Worm (Caenorhabditis elegans) whole organism, L4 larva: Measurements from ENCODE around the gene mai-1.

Source experiments
- D1046.2 ChIP-seq: fragments of 200-800 bp; sonication (Bioruptor generic); IDR thresholded peaks from 2 replicates; pipeline ENCODE4 v1.3.6; 2022; ENCODE audit warnings: missing genetic modification characterization, missing compliant biosample characterization
- F10B5.3 ChIP-seq: sonication (generic microtip); optimal IDR thresholded peaks from 2 replicates; lab custom pipeline; 2016; ENCODE audit warnings: mild to moderate bottlenecking, missing genetic modification characterization, missing compliant biosample characterization
- F26F4.8 ChIP-seq: fragments of 200-800 bp; sonication (Bioruptor generic); conservative IDR thresholded peaks from 2 replicates; pipeline ENCODE4 v1.3.6; 2022; ENCODE audit warnings: missing genetic modification characterization, missing compliant biosample characterization
- F49E8.2 ChIP-seq: sonication (generic microtip); optimal IDR thresholded peaks from 2 replicates; lab custom pipeline; 2016; ENCODE audit warnings: missing compliant biosample characterization, mild to moderate bottlenecking, missing genetic modification characterization, borderline replicate concordance
- R02D3.7 ChIP-seq: fragments of 150-350 bp; sonication (generic microtip); optimal IDR thresholded peaks from 3 replicates; lab custom pipeline; 2014; ENCODE audit warnings: missing biosample characterization, missing genetic modification characterization
- T26A8.4 ChIP-seq: fragments of 200-800 bp; sonication (Bioruptor generic); IDR thresholded peaks from 2 replicates; pipeline ENCODE4 v1.3.6; 2022; ENCODE audit warnings: missing genetic modification characterization, missing compliant biosample characterization
- Y105C5A.15 ChIP-seq: fragments of 200-800 bp; sonication (Bioruptor generic); IDR thresholded peaks from 2 replicates; pipeline ENCODE4 v1.3.6; 2022; ENCODE audit warnings: missing genetic modification characterization, missing compliant biosample characterization
- ZK546.5 ChIP-seq, 2 experiments: sonication (generic microtip); optimal IDR thresholded peaks; 2 replicates each; lab custom pipeline; 2017; ENCODE audit warnings: missing biosample characterization in 2 of 2, missing genetic modification characterization in 2 of 2
- aha-1 ChIP-seq: fragments of 150-350 bp; peaks from one replicate; lab custom pipeline; 2014; ENCODE audit warnings: missing biosample characterization, missing genetic modification characterization
- attf-4 ChIP-seq: sonication (generic microtip); optimal IDR thresholded peaks from 3 replicates; lab custom pipeline; 2017; ENCODE audit warnings: missing biosample characterization, missing genetic modification characterization
- ceh-32 ChIP-seq: sonication (generic microtip); optimal IDR thresholded peaks from 2 replicates; lab custom pipeline; 2016; ENCODE audit warnings: mild to moderate bottlenecking, missing genetic modification characterization, missing compliant biosample characterization; ENCODE audit not compliant: poor library complexity
- ceh-82 ChIP-seq: sonication (generic microtip); optimal IDR thresholded peaks from 2 replicates; lab custom pipeline; 2017; ENCODE audit warnings: missing biosample characterization, missing genetic modification characterization
- daf-16 ChIP-seq, 3 experiments: sonication (generic microtip); optimal IDR thresholded peaks; 2 replicates each; lab custom pipeline; 2016 to 2017; ENCODE audit warnings: missing genetic modification characterization in 3 of 3, missing genetic modification reagents in 3 of 3, mild to moderate bottlenecking in 2 of 3, missing compliant biosample characterization in 2 of 3, missing biosample characterization in 1 of 3, moderate library complexity in 1 of 3
- daf-19 ChIP-seq: fragments of 200-800 bp; sonication (Bioruptor generic); conservative IDR thresholded peaks from 2 replicates; pipeline ENCODE4 v1.3.6; 2022; ENCODE audit warnings: missing genetic modification characterization, missing compliant biosample characterization
- dmd-6 ChIP-seq: fragments of 200-800 bp; sonication (Bioruptor generic); IDR thresholded peaks from 2 replicates; pipeline ENCODE4 v1.3.6; 2022; ENCODE audit warnings: missing genetic modification reagents, missing genetic modification characterization, missing compliant biosample characterization
- dmd-8 ChIP-seq: fragments of 200-800 bp; sonication (Bioruptor generic); IDR thresholded peaks from 2 replicates; pipeline ENCODE4 v1.3.6; 2022; ENCODE audit warnings: missing genetic modification characterization, missing compliant biosample characterization
- egl-43 ChIP-seq: fragments of 200-800 bp; sonication (Bioruptor generic); IDR thresholded peaks from 2 replicates; pipeline ENCODE4 v1.3.6; 2022; ENCODE audit warnings: missing genetic modification reagents, missing genetic modification characterization, missing compliant biosample characterization
- gei-8 ChIP-seq: fragments of 200-800 bp; sonication (Bioruptor generic); optimal IDR thresholded peaks from 2 replicates; lab custom pipeline; 2018; ENCODE audit warnings: mild to moderate bottlenecking, missing genetic modification characterization, missing compliant biosample characterization
- hif-1 ChIP-seq, 2 experiments: sonication (generic microtip); optimal IDR thresholded peaks; 2 replicates each; lab custom pipeline; 2016 to 2017; ENCODE audit warnings: missing compliant biosample characterization in 2 of 2, missing genetic modification characterization in 2 of 2, missing genetic modification reagents in 2 of 2, missing genotype in 2 of 2, mild to moderate bottlenecking in 1 of 2
- hlh-11 ChIP-seq: fragments of 200-800 bp; sonication (Bioruptor generic); optimal IDR thresholded peaks from 2 replicates; lab custom pipeline; 2018; ENCODE audit warnings: mild to moderate bottlenecking, missing genetic modification characterization, missing compliant biosample characterization
- lim-7 ChIP-seq: fragments of 200-800 bp; sonication (Bioruptor generic); IDR thresholded peaks from 2 replicates; pipeline ENCODE4 v1.3.6; 2022; ENCODE audit warnings: missing genetic modification characterization, missing compliant biosample characterization
- lin-13 ChIP-seq: fragments of 150-350 bp; optimal IDR thresholded peaks from 2 replicates; lab custom pipeline; 2014; ENCODE audit warnings: missing biosample characterization, missing genetic modification reagents, missing genetic modification characterization
- lin-15B ChIP-seq: fragments of 150-350 bp; sonication (generic microtip); optimal IDR thresholded peaks from 3 replicates; lab custom pipeline; 2014; ENCODE audit warnings: missing biosample characterization, missing genetic modification characterization
- lin-39 ChIP-seq: fragments of 150-350 bp; optimal IDR thresholded peaks from 2 replicates; lab custom pipeline; 2014; ENCODE audit warnings: missing biosample characterization, missing genetic modification reagents, missing genetic modification characterization
- lir-3 ChIP-seq: sonication (generic microtip); optimal IDR thresholded peaks from 2 replicates; lab custom pipeline; 2016; ENCODE audit warnings: mild to moderate bottlenecking, missing genetic modification characterization, missing compliant biosample characterization
- lsy-2 ChIP-seq, 2 experiments: fragments of 150-350 bp in 1 of 2; sonication (generic microtip) in 1 of 2; optimal IDR thresholded peaks; 2 replicates each; lab custom pipeline; 2014 to 2017; ENCODE audit warnings: missing biosample characterization in 2 of 2, missing genetic modification characterization in 2 of 2
- mdt-29 ChIP-seq: fragments of 200-800 bp; sonication (Bioruptor generic); IDR thresholded peaks from 2 replicates; pipeline ENCODE4 v1.3.6; 2022; ENCODE audit warnings: missing genetic modification reagents, missing genetic modification characterization, missing compliant biosample characterization
- mep-1 ChIP-seq: fragments of 150-350 bp; sonication (generic microtip); optimal IDR thresholded peaks from 3 replicates; lab custom pipeline; 2014; ENCODE audit warnings: missing biosample characterization, missing genetic modification characterization
- mes-2 ChIP-seq: sonication (generic microtip); optimal IDR thresholded peaks from 2 replicates; lab custom pipeline; 2016; ENCODE audit warnings: missing genotype, mild to moderate bottlenecking, missing genetic modification characterization, missing compliant biosample characterization; ENCODE audit not compliant: poor library complexity, severe bottlenecking
- mxl-3 ChIP-seq: fragments of 200-800 bp; sonication (Bioruptor generic); optimal IDR thresholded peaks from 2 replicates; lab custom pipeline; 2018; ENCODE audit warnings: mild to moderate bottlenecking, missing genetic modification characterization, missing compliant biosample characterization
- nhr-111 ChIP-seq: fragments of 200-800 bp; sonication (Bioruptor generic); optimal IDR thresholded peaks from 2 replicates; lab custom pipeline; 2018; ENCODE audit warnings: mild to moderate bottlenecking, missing genetic modification characterization, missing compliant biosample characterization
- nhr-25 ChIP-seq: sonication (generic microtip); optimal IDR thresholded peaks from 2 replicates; lab custom pipeline; 2017; ENCODE audit warnings: missing genetic modification characterization, mild to moderate bottlenecking, missing compliant biosample characterization, antibody characterized with exemption, moderate library complexity, borderline replicate concordance; ENCODE audit not compliant: insufficient read depth
- nhr-28 ChIP-seq: fragments of 150-350 bp; optimal IDR thresholded peaks from 2 replicates; lab custom pipeline; 2014; ENCODE audit warnings: missing biosample characterization, missing genetic modification characterization
- nhr-6 ChIP-seq: fragments of 150-350 bp; optimal IDR thresholded peaks from 2 replicates; lab custom pipeline; 2014; ENCODE audit warnings: missing biosample characterization, missing genetic modification characterization
- pha-4 ChIP-seq, 2 experiments: fragments of 150-350 bp in 1 of 2; fragments of 200-800 bp in 1 of 2; sonication (Bioruptor generic) in 1 of 2; IDR thresholded peaks in 1 of 2; optimal IDR thresholded peaks in 1 of 2; 2 replicates each; pipeline versions ENCODE4 v1.3.6 to Lab custom; 2014 to 2022; ENCODE audit warnings: missing genetic modification characterization in 2 of 2, missing genetic modification reagents in 2 of 2, missing biosample characterization in 1 of 2, missing compliant biosample characterization in 1 of 2
- pqm-1 ChIP-seq: sonication (generic microtip); optimal IDR thresholded peaks from 2 replicates; lab custom pipeline; 2017; ENCODE audit warnings: missing biosample characterization, missing genetic modification characterization
- rbr-2 ChIP-seq: sonication (generic microtip); optimal IDR thresholded peaks from 2 replicates; lab custom pipeline; 2016; ENCODE audit warnings: missing genotype, missing genetic modification characterization, missing compliant biosample characterization
- saeg-2 ChIP-seq: fragments of 200-800 bp; sonication (Bioruptor generic); IDR thresholded peaks from 2 replicates; pipeline ENCODE4 v1.3.6; 2022; ENCODE audit warnings: missing genetic modification reagents, missing genetic modification characterization, missing compliant biosample characterization
- skn-1 ChIP-seq: fragments of 150-350 bp; optimal IDR thresholded peaks from 2 replicates; lab custom pipeline; 2014; ENCODE audit warnings: missing biosample characterization, missing genetic modification characterization
- snpc-1.2 ChIP-seq: fragments of 200-800 bp; sonication (Bioruptor generic); IDR thresholded peaks from 2 replicates; pipeline ENCODE4 v1.3.6; 2022; ENCODE audit warnings: missing genetic modification reagents, missing genetic modification characterization, missing compliant biosample characterization
- spr-1 ChIP-seq: sonication (generic microtip); optimal IDR thresholded peaks from 2 replicates; lab custom pipeline; 2016; ENCODE audit warnings: mild to moderate bottlenecking, missing genetic modification characterization, missing compliant biosample characterization
- unc-130 ChIP-seq: sonication (generic microtip); optimal IDR thresholded peaks from 2 replicates; lab custom pipeline; 2016; ENCODE audit warnings: missing genetic modification reagents, missing genetic modification characterization, missing compliant biosample characterization
- unc-62 ChIP-seq, 3 experiments: fragments of 150-350 bp in 1 of 3; sonication (generic microtip); optimal IDR thresholded peaks in 2 of 3; peaks in 1 of 3; 1 replicate in 1 of 3; 2 replicates in 2 of 3; lab custom pipeline; 2014 to 2017; ENCODE audit warnings: missing biosample characterization in 3 of 3, missing genetic modification characterization in 3 of 3, missing genetic modification reagents in 3 of 3, missing genotype in 1 of 3
- vab-7 ChIP-seq: fragments of 200-800 bp; sonication (Bioruptor generic); IDR thresholded peaks from 2 replicates; pipeline ENCODE4 v1.3.6; 2022; ENCODE audit warnings: missing genetic modification reagents, missing genetic modification characterization, missing compliant biosample characterization
- zfp-2 ChIP-seq: sonication (generic microtip); optimal IDR thresholded peaks from 2 replicates; lab custom pipeline; 2016; ENCODE audit warnings: mild to moderate bottlenecking, missing genetic modification characterization, missing compliant biosample characterization
- zip-2 ChIP-seq: fragments of 150-350 bp; optimal IDR thresholded peaks from 2 replicates; lab custom pipeline; 2014; ENCODE audit warnings: missing biosample characterization, missing genetic modification characterization
- ztf-7 ChIP-seq: fragments of 150-350 bp; optimal IDR thresholded peaks from 2 replicates; lab custom pipeline; 2014; ENCODE audit warnings: missing biosample characterization, missing genetic modification characterization

The mai-1 gene

DNA sequence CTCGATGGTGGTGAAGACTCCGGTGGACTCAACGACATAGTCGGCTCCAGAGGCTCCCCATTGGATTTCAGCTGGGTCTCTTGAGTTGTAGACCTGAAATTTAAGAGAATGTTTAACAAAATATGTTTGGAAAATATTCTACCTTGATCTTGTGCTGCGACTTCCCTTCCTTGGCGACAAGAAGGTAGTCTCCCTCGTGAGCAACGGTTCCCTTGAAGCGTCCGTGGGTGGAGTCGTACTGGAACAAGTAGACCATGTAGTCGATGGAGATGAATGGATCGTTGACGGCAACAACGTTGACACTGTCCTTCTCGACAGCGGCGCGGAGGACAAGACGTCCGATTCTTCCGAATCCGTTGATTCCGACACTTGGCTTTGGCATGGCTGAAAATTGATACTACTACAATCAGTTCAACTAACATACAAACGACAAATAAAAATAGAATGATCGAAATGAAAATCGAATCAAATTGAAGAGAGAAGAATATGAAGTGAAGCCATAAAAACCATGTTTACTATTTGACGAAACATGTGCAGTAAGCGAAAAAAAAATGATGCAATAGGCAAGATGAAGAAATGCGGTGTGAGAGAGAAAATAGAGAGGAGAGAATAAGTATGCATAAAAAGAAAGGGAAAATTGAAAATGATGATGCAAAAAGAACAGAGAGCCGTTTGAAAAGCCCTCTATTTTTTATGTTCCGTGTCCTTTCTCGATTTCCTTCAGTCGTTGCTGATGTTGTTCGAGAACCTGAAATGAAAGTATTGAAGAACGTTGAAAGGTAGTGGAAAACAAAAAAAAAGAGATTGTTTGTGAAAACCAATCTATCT, 1.9 kb downstream of the mai-1 start, which contains the start of gene gpd-2:
TSS of gene gpd-2 (minus strand) at position 384 of the 828 bp plus-strand sequence.
- TF ChIP-seq unc-130 (GFP tag; lab: Kevin White, UChicago) = no peak
- peak; percentile 46 for TF ChIP-seq mes-2
- no peak for TF ChIP-seq F10B5.3 (tag; lab: Kevin White, UChicago)
- TF ChIP-seq zfp-2 (tag; lab: Kevin White, UChicago) = no peak
- TF ChIP-seq vab-7 = 0 out of 2 replicates have a peak, but pooled peaks have one; percentile 6
- TF ChIP-seq F49E8.2 (tag; lab: Kevin White, UChicago) = no peak
- peak; percentile 43 for TF ChIP-seq mep-1
- peak; percentile 60 for TF ChIP-seq nhr-25 (tag; lab: Kevin White, UChicago)
- TF ChIP-seq ztf-7 (tag; lab: Kevin White, UChicago) = peak; percentile 52
- TF ChIP-seq Y105C5A.15 (GFP tag; lab: Robert Waterston, UW) = 0 out of 2 replicates have a peak, but pooled peaks have one; percentile 17
- no peak for TF ChIP-seq rbr-2 (tag; lab: Kevin White, UChicago)
- TF ChIP-seq lin-13 (GFP tag; lab: Kevin White, UChicago) = no peak
- no peak for TF ChIP-seq ZK546.5 (tag; optimal IDR thresholded peaks at IDR 0.05; lab: Kevin White, UChicago)
- TF ChIP-seq mxl-3 (GFP tag; lab: Kevin White, UChicago) = no peak
- TF ChIP-seq R02D3.7 (tag; lab: Kevin White, UChicago) = no peak
- TF ChIP-seq pha-4 (GFP tag; IDR thresholded peaks at IDR 0.05; lab: Robert Waterston, UW) = 0 out of 2 replicates have a peak, but pooled peaks have one; percentile 15
- TF ChIP-seq pha-4 (tag; optimal IDR thresholded peaks at IDR 0.05; lab: Kevin White, UChicago) = no peak
- no peak for TF ChIP-seq spr-1 (tag; lab: Kevin White, UChicago)
- TF ChIP-seq aha-1 = peak; percentile 93
- TF ChIP-seq T26A8.4 (GFP tag; lab: Robert Waterston, UW) = peak; percentile 73; the same call in 1 of the 2 replicates
- peak; percentile 7 for TF ChIP-seq pqm-1
- 0 out of 2 replicates have a peak, but pooled peaks have one; percentile 46 for TF ChIP-seq D1046.2 (GFP tag; lab: Robert Waterston, UW)
- TF ChIP-seq hlh-11 (tag; lab: Kevin White, UChicago) = no peak
- no peak for TF ChIP-seq attf-4 (tag; lab: Kevin White, UChicago)
- peak; percentile 6 for TF ChIP-seq zip-2 (tag; lab: Kevin White, UChicago)
- 0 out of 2 replicates have a peak, but pooled peaks have one; percentile 6 for TF ChIP-seq dmd-6 (GFP tag; lab: Robert Waterston, UW)
- TF ChIP-seq lim-7 (GFP tag; lab: Robert Waterston, UW) = peak; percentile 49; the same call in 1 of the 2 replicates
- TF ChIP-seq nhr-111 (GFP tag; lab: Kevin White, UChicago) = no peak
- TF ChIP-seq lin-39 (tag; lab: Kevin White, UChicago) = no peak
- TF ChIP-seq saeg-2 (GFP tag; lab: Robert Waterston, UW) = 0 out of 2 replicates have a peak, but pooled peaks have one; percentile 24
- no peak for TF ChIP-seq daf-16 (GFP tag; optimal IDR thresholded peaks at IDR 0.05; lab: Kevin White, UChicago)
- TF ChIP-seq daf-16 (tag; optimal IDR thresholded peaks at IDR 0.05; lab: Kevin White, UChicago) = peak; percentile 26
- no peak for TF ChIP-seq ceh-82 (tag; lab: Kevin White, UChicago)
- TF ChIP-seq lir-3 (tag; lab: Kevin White, UChicago) = no peak
- TF ChIP-seq mdt-29 (GFP tag; lab: Robert Waterston, UW) = peak; percentile 74
- no peak for TF ChIP-seq hif-1 (tag; optimal IDR thresholded peaks at IDR 0.05; lab: Kevin White, UChicago)
- TF ChIP-seq skn-1 (tag; lab: Kevin White, UChicago) = no peak
- no peak for TF ChIP-seq F26F4.8 (GFP tag; lab: Robert Waterston, UW)
- 0 out of 2 replicates have a peak, but pooled peaks have one; percentile 22 for TF ChIP-seq snpc-1.2 (GFP tag; lab: Robert Waterston, UW)
- no peak for TF ChIP-seq dmd-8 (GFP tag; lab: Robert Waterston, UW)
- TF ChIP-seq gei-8 = no peak
- no peak for TF ChIP-seq unc-62 (GFP tag; optimal IDR thresholded peaks at IDR 0.05 in 1 of 2; lab: Kevin White, UChicago)
- TF ChIP-seq unc-62 (tag; optimal IDR thresholded peaks at IDR 0.05; lab: Kevin White, UChicago) = no peak
- no peak for TF ChIP-seq ceh-32 (tag; lab: Kevin White, UChicago)
- TF ChIP-seq daf-19 (GFP tag; lab: Robert Waterston, UW) = no peak
- no peak for TF ChIP-seq lin-15B (tag; lab: Kevin White, UChicago)
- TF ChIP-seq egl-43 (GFP tag; lab: Robert Waterston, UW) = peak; percentile 45; the same call in 1 of the 2 replicates
- peak; percentile 41 for TF ChIP-seq nhr-6 (tag; lab: Kevin White, UChicago)
- TF ChIP-seq lsy-2 (tag; optimal IDR thresholded peaks at IDR 0.05; lab: Kevin White, UChicago) = peak in 1 of 2 experiments; percentile 29
- TF ChIP-seq nhr-28 = no peak
